Worm (Caenorhabditis elegans) whole organism, young adult: ENCODE results near the gene srx-24.

Experiments
- F55B11.4 ChIP-seq: sonication (generic microtip); optimal IDR thresholded peaks from 2 replicates; lab custom pipeline; 2016; ENCODE audit warnings: missing compliant biosample characterization, missing genetic modification characterization, borderline replicate concordance; ENCODE audit not compliant: insufficient read depth
- ama-1 ChIP-seq, 3 experiments: fragments of 150-350 bp in 1 of 3; sonication (generic microtip) in 2 of 3; optimal IDR thresholded peaks; 2 replicates each; lab custom pipeline; 2014 to 2018; ENCODE audit warnings: missing biosample characterization in 2 of 3, missing genetic modification characterization in 2 of 3, missing genetic modification reagents in 2 of 3
- aptf-2 ChIP-seq: fragments of 200-800 bp; sonication (Bioruptor generic); conservative IDR thresholded peaks from 2 replicates; pipeline ENCODE4 v1.3.6; 2022; ENCODE audit warnings: missing genetic modification reagents, missing genetic modification characterization, missing compliant biosample characterization
- ceh-91 ChIP-seq: fragments of 200-800 bp; sonication (Bioruptor generic); IDR thresholded peaks from 2 replicates; pipeline ENCODE4 v1.3.6; 2022; ENCODE audit warnings: missing genetic modification reagents, missing genetic modification characterization, missing compliant biosample characterization
- egl-44 ChIP-seq: fragments of 200-800 bp; sonication (Bioruptor generic); IDR thresholded peaks from 2 replicates; pipeline ENCODE4 v1.3.6; 2022; ENCODE audit warnings: missing genetic modification reagents, missing genetic modification characterization, missing compliant biosample characterization
- nfya-1 ChIP-seq: sonication (generic microtip); optimal IDR thresholded peaks from 2 replicates; lab custom pipeline; 2017; ENCODE audit warnings: antibody characterized with exemption, missing compliant biosample characterization, missing genetic modification characterization, borderline replicate concordance; ENCODE audit not compliant: insufficient read depth
- nhr-80 ChIP-seq: sonication (generic microtip); optimal IDR thresholded peaks from 2 replicates; lab custom pipeline; 2016; ENCODE audit warnings: missing genetic modification characterization, missing compliant biosample characterization

ce11 chrV:2774042-2774441 lies 24.1 kb upstream of the srx-24 start, which contains the start of gene srj-18:
- TF ChIP-seq nfya-1 (tag; lab: Kevin White, UChicago) (no peak), egl-44 (GFP tag; lab: Robert Waterston, UW) (no peak), ceh-91 (GFP tag; lab: Robert Waterston, UW) (no peak), aptf-2 (GFP tag; lab: Robert Waterston, UW) (no peak), ama-1 (optimal IDR thresholded peaks at IDR 0.05; lab: Kevin White, UChicago) (no peak), ama-1 (GFP tag; optimal IDR thresholded peaks at IDR 0.05; lab: Kevin White, UChicago) (no peak), F55B11.4 (tag; lab: Kevin White, UChicago) (no peak), nhr-80 (tag; lab: Kevin White, UChicago) (no peak)
